Fruit fly (Drosophila melanogaster) S2 (cell line): ENCODE results near the gene CG14984.

Experiments used
- CG8478 ChIP-seq: fragments of >200 bp; optimal IDR thresholded peaks from 2 replicates; lab custom pipeline; 2018
- CTCF ChIP-seq, 2 experiments: fragments of >200 bp; optimal IDR thresholded peaks; 2 replicates each; lab custom pipeline; 2018

DNA sequence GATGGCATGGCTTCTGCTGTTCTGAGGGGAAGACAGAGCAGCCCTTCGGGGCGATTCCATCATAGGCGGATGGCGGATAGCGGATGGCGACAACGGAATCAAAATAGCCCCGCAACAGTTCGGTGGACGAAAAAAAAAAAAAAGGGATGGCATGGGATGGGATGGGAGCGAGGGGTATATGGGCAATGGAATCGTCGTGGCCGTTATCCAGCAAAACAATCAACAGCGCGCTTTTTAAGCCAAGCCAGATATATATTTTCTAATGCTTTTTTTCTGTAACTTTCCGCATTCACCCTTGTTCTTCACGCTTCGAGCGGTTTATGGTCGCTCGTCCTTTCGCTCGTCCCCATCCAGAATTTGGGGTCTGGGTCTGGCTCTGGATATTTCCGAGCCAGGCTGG is 43.2 kb upstream of the CG14984 start:
- TF ChIP-seq CG8478 (lab: Kevin White, UChicago), result no peak
- no peak for TF ChIP-seq CTCF (optimal IDR thresholded peaks at IDR 0.05; lab: Kevin White, UChicago)
